Fruit fly (Drosophila melanogaster): ENCODE results near the gene CG4116.

- TF ChIP-seq psq (optimal IDR thresholded peaks at IDR 0.05) (no peak), ttk (optimal IDR thresholded peaks at IDR 0.05) (no peak), Sin3A (optimal IDR thresholded peaks at IDR 0.05) (no peak), Myc (optimal IDR thresholded peaks at IDR 0.05) (no peak), h (optimal IDR thresholded peaks at IDR 0.05) (no peak), insv (optimal IDR thresholded peaks at IDR 0.05) (no peak)
These were observed 41.7 kb downstream of the CG4116 start for dm6 chrX:3025510-3026216.
